Worm (Caenorhabditis elegans) whole organism, L4/young adult: ENCODE measurements around the gene F58B4.7.

Experiments used
- W03F9.2 ChIP-seq: fragments of 150-350 bp; optimal IDR thresholded peaks from 2 replicates; lab custom pipeline; 2014; ENCODE audit warnings: missing biosample characterization, missing genetic modification characterization
- dao-5 ChIP-seq: sonication (generic microtip); optimal IDR thresholded peaks from 2 replicates; lab custom pipeline; 2016; ENCODE audit warnings: missing genotype, missing genetic modification characterization, moderate library complexity, missing compliant biosample characterization

DNA sequence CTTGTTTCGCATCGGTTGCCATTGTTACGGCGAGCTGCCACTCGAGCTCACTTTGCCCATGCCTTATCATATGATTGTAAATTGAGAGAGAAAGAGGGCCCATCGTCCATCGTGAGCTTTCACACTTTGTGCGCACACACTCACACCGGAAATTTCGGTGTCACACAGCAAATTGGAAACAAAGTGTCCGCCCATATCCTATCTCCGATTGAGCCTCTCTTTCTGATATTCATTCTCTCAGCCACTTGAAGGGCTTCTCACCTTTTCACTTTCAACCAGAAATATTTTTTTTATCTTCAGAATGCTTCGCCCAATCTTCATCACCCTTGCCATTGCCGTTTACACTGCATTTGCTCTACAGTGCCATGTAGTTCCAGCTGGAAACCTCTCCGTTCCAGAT is 6.4 kb upstream of the F58B4.7 start, which contains the start of gene F58B4.3:
- TF ChIP-seq W03F9.2 (tag; lab: Kevin White, UChicago) (no peak), dao-5 (tag; lab: Kevin White, UChicago) (no peak)
